Fruit fly (Drosophila melanogaster) ovary, adult (tissue): ENCODE data around the gene CG43980.

Experiments used
- CG17801 ChIP-seq: fragments of 200-800 bp; optimal IDR thresholded peaks from 2 replicates; lab custom pipeline; 2019; ENCODE audit warnings: missing biosample characterization, mild to moderate bottlenecking, missing genetic modification characterization, moderate library complexity; ENCODE audit not compliant: partially characterized antibody

CG43980 gene

dm6 chr3L:21709785-21710591 lies 65.2 kb downstream of the CG43980 start:
- no peak for TF ChIP-seq CG17801 (GFP tag; lab: Kevin White, UChicago)
